Fruit fly (Drosophila melanogaster): Measurements from ENCODE around the gene CG10650.

Gene CG10650

dm6 chr2L:19011895-19012645, 16.3 kb upstream of the CG10650 start (continued):
- peak; percentile 75 for TF ChIP-seq CG13775 (GFP tag; optimal IDR thresholded peaks at IDR 0.05)
- peak; percentile 43 for TF ChIP-seq twi (tag; optimal IDR thresholded peaks at IDR 0.05)
- TF ChIP-seq dimm (GFP tag; IDR thresholded peaks at IDR 0.05) = 0 out of 2 replicates have a peak, but pooled peaks have one; percentile 8
- TF ChIP-seq schlank (tag; optimal IDR thresholded peaks at IDR 0.05) = peak; percentile 75
- peak; percentile 72 for TF ChIP-seq ap (GFP tag; IDR thresholded peaks at IDR 0.05)
- TF ChIP-seq CG4820 (GFP tag; optimal IDR thresholded peaks at IDR 0.05) = peak; percentile 68
- peak; percentile 78 for TF ChIP-seq CG9215 (GFP tag; IDR thresholded peaks at IDR 0.05)
- TF ChIP-seq ttk (GFP tag; IDR thresholded peaks at IDR 0.05) = peak; percentile 86
- peak; percentile 58; the same call in 1 of the 2 replicates for TF ChIP-seq sim (GFP tag; IDR thresholded peaks at IDR 0.05)
- TF ChIP-seq Oaz (GFP tag; IDR thresholded peaks at IDR 0.05) = peak; percentile 83
- TF ChIP-seq CG8089 (GFP tag; optimal IDR thresholded peaks at IDR 0.05) = peak; percentile 49
- no peak for TF ChIP-seq CG14860 (GFP tag; IDR thresholded peaks at IDR 0.05; ENCODE audit: partially characterized antibody)
- no peak for TF ChIP-seq en (GFP tag; optimal IDR thresholded peaks at IDR 0.05)
- TF ChIP-seq NFAT (GFP tag; IDR thresholded peaks at IDR 0.05) = peak; percentile 69
- TF ChIP-seq CG15073 (GFP tag; optimal IDR thresholded peaks at IDR 0.05) = no peak
- TF ChIP-seq PHDP (tag; optimal IDR thresholded peaks at IDR 0.05) = peak; percentile 80
- no peak for TF ChIP-seq bigmax (GFP tag; optimal IDR thresholded peaks at IDR 0.05)
- peak; percentile 63 for TF ChIP-seq CG15514 (GFP tag; optimal IDR thresholded peaks at IDR 0.05)
- TF ChIP-seq yki (optimal IDR thresholded peaks at IDR 0.05) = no peak
- TF ChIP-seq CG8290 (GFP tag; optimal IDR thresholded peaks at IDR 0.05) = no peak
- TF ChIP-seq CG8290 (tag; optimal IDR thresholded peaks at IDR 0.05) = peak in 1 of 2 experiments; percentile 93
- TF ChIP-seq mam (GFP tag; optimal IDR thresholded peaks at IDR 0.05) = peak; percentile 88
- TF ChIP-seq Ets65A (GFP tag) = peak; percentile 94
- peak; percentile 8 for TF ChIP-seq CG6765 (GFP tag; optimal IDR thresholded peaks at IDR 0.05)
- TF ChIP-seq usp (GFP tag; optimal IDR thresholded peaks at IDR 0.05) = no peak
- TF ChIP-seq CG2712 (tag; optimal IDR thresholded peaks at IDR 0.05) = peak; percentile 82
- TF ChIP-seq CG2202 (tag; optimal IDR thresholded peaks at IDR 0.05) = peak; percentile 5
- TF ChIP-seq D19B (GFP tag; optimal IDR thresholded peaks at IDR 0.05) = peak; percentile 97
- TF ChIP-seq Optix (GFP tag; IDR thresholded peaks at IDR 0.05) = peak; percentile 88
- TF ChIP-seq Antp (GFP tag; optimal IDR thresholded peaks at IDR 0.05) = peak; percentile 86
- TF ChIP-seq seq (GFP tag; IDR thresholded peaks at IDR 0.05) = peak; percentile 82
- peak; percentile 45 for TF ChIP-seq corto (GFP tag; optimal IDR thresholded peaks at IDR 0.05)
- peak; percentile 67 for TF ChIP-seq Blimp-1 (GFP tag; optimal IDR thresholded peaks at IDR 0.05)
- peak; percentile 57 for TF ChIP-seq oc (tag; optimal IDR thresholded peaks at IDR 0.05)
- peak; percentile 66 for TF ChIP-seq CG4424 (GFP tag; optimal IDR thresholded peaks at IDR 0.05)
- TF ChIP-seq br (optimal IDR thresholded peaks at IDR 0.05) = no peak
- TF ChIP-seq CG11695 (GFP tag; IDR thresholded peaks at IDR 0.05) = peak; percentile 75
- peak; percentile 86 for TF ChIP-seq CG34422 (GFP tag; IDR thresholded peaks at IDR 0.05)
- peak; percentile 69 for TF ChIP-seq tin (GFP tag; optimal IDR thresholded peaks at IDR 0.05)
- TF ChIP-seq CG11560 (tag; IDR thresholded peaks at IDR 0.05) = peak; percentile 59; the same call in 2 of the 3 replicates
- TF ChIP-seq pan (optimal IDR thresholded peaks at IDR 0.05) = no peak
- TF ChIP-seq pan (GFP tag; optimal IDR thresholded peaks at IDR 0.05 in 1 of 2, IDR thresholded peaks at IDR 0.05 in 1 of 2) = peak in 1 of 2 experiments; percentile 89
- TF ChIP-seq CG13424 (tag; optimal IDR thresholded peaks at IDR 0.05) = peak; percentile 80
- peak; percentile 43 for TF ChIP-seq CG3407 (GFP tag; optimal IDR thresholded peaks at IDR 0.05)
- peak; percentile 60 for TF ChIP-seq crc (GFP tag; optimal IDR thresholded peaks at IDR 0.05)
- TF ChIP-seq rib (GFP tag; IDR thresholded peaks at IDR 0.05) = no peak
- peak; percentile 78 for TF ChIP-seq Hsf (GFP tag; optimal IDR thresholded peaks at IDR 0.05)
- TF ChIP-seq CTCF (GFP tag; optimal IDR thresholded peaks at IDR 0.05) = no peak
- TF ChIP-seq lmd (GFP tag; IDR thresholded peaks at IDR 0.05) = peak; percentile 88
- TF ChIP-seq CG10209 (GFP tag; optimal IDR thresholded peaks at IDR 0.05) = peak; percentile 82
- peak; percentile 66 for TF ChIP-seq Gsc (GFP tag; IDR thresholded peaks at IDR 0.05)
- TF ChIP-seq CG4730 (GFP tag; IDR thresholded peaks at IDR 0.05) = peak; percentile 81

Measured in whole organism, embryonic.